Worm (Caenorhabditis elegans) whole organism, young adult: ENCODE results near the gene F07A11.4.

Source experiments
- B0261.1 ChIP-seq: sonication (generic microtip); optimal IDR thresholded peaks from 2 replicates; lab custom pipeline; 2016; ENCODE audit warnings: mild to moderate bottlenecking, missing genetic modification characterization, moderate library complexity, missing compliant biosample characterization
- C06A6.2 ChIP-seq: fragments of 200-800 bp; sonication (Bioruptor generic); conservative IDR thresholded peaks from 2 replicates; pipeline ENCODE4 v1.3.6; 2022; ENCODE audit warnings: missing genetic modification characterization, missing compliant biosample characterization
- D2030.7 ChIP-seq: fragments of 200-800 bp; sonication (Bioruptor generic); IDR thresholded peaks from 2 replicates; pipeline ENCODE4 v1.3.6; 2022; ENCODE audit warnings: missing genetic modification reagents, missing genetic modification characterization, missing compliant biosample characterization
- F33H1.4 ChIP-seq: fragments of 200-800 bp; sonication (Bioruptor generic); IDR thresholded peaks from 2 replicates; pipeline ENCODE4 v1.3.6; 2022; ENCODE audit warnings: missing genetic modification reagents, missing genetic modification characterization, missing compliant biosample characterization
- F49E8.2 ChIP-seq: sonication (generic microtip); optimal IDR thresholded peaks from 3 replicates; lab custom pipeline; 2017; ENCODE audit warnings: missing genetic modification characterization, mild to moderate bottlenecking, missing compliant biosample characterization, antibody characterized with exemption, moderate library complexity; ENCODE audit not compliant: insufficient read depth
- F52B5.7 ChIP-seq: sonication (generic microtip); optimal IDR thresholded peaks from 2 replicates; lab custom pipeline; 2016; ENCODE audit warnings: mild to moderate bottlenecking, missing genetic modification characterization, missing compliant biosample characterization
- Y53G8AR.9 ChIP-seq: fragments of 200-800 bp; sonication (Bioruptor generic); conservative IDR thresholded peaks from 2 replicates; pipeline ENCODE4 v1.3.6; 2022; ENCODE audit warnings: missing genetic modification reagents, missing genetic modification characterization, missing compliant biosample characterization
- aptf-2 ChIP-seq: fragments of 200-800 bp; sonication (Bioruptor generic); conservative IDR thresholded peaks from 2 replicates; pipeline ENCODE4 v1.3.6; 2022; ENCODE audit warnings: missing genetic modification reagents, missing genetic modification characterization, missing compliant biosample characterization
- atf-7 ChIP-seq: sonication (generic microtip); optimal IDR thresholded peaks from 2 replicates; lab custom pipeline; 2017; ENCODE audit warnings: mild to moderate bottlenecking, missing genetic modification characterization, missing compliant biosample characterization
- attf-6 ChIP-seq: fragments of 200-800 bp; sonication (Bioruptor generic); IDR thresholded peaks from 2 replicates; pipeline ENCODE4 v1.3.6; 2022; ENCODE audit warnings: missing genetic modification reagents, missing genetic modification characterization, missing compliant biosample characterization
- bed-1 ChIP-seq: fragments of 200-800 bp; sonication (Bioruptor generic); IDR thresholded peaks from 2 replicates; pipeline ENCODE4 v1.3.6; 2022; ENCODE audit warnings: missing genetic modification reagents, missing genetic modification characterization, missing compliant biosample characterization
- bed-2 ChIP-seq: fragments of 200-800 bp; sonication (Bioruptor generic); IDR thresholded peaks from 2 replicates; pipeline ENCODE4 v1.3.6; 2022; ENCODE audit warnings: missing genetic modification reagents, missing genetic modification characterization, missing compliant biosample characterization
- cebp-2 ChIP-seq: fragments of 200-800 bp; sonication (Bioruptor generic); IDR thresholded peaks from 2 replicates; pipeline ENCODE4 v1.3.6; 2022; ENCODE audit warnings: missing genetic modification characterization, missing compliant biosample characterization
- ceh-79 ChIP-seq: sonication (generic microtip); optimal IDR thresholded peaks from 2 replicates; lab custom pipeline; 2017; ENCODE audit warnings: mild to moderate bottlenecking, missing genetic modification characterization, missing compliant biosample characterization
- ceh-91 ChIP-seq: fragments of 200-800 bp; sonication (Bioruptor generic); IDR thresholded peaks from 2 replicates; pipeline ENCODE4 v1.3.6; 2022; ENCODE audit warnings: missing genetic modification reagents, missing genetic modification characterization, missing compliant biosample characterization
- chd-7 ChIP-seq: sonication (generic microtip); optimal IDR thresholded peaks from 2 replicates; lab custom pipeline; 2016; ENCODE audit warnings: mild to moderate bottlenecking, missing genetic modification characterization, moderate library complexity, missing compliant biosample characterization
- dpl-1 ChIP-seq: fragments of 150-350 bp; optimal IDR thresholded peaks from 2 replicates; lab custom pipeline; 2014; ENCODE audit warnings: missing biosample characterization, missing genetic modification reagents, missing genetic modification characterization
- efl-1 ChIP-seq: fragments of 150-350 bp; optimal IDR thresholded peaks from 2 replicates; lab custom pipeline; 2014; ENCODE audit warnings: missing biosample characterization, missing genetic modification reagents, missing genetic modification characterization
- egl-44 ChIP-seq: fragments of 200-800 bp; sonication (Bioruptor generic); IDR thresholded peaks from 2 replicates; pipeline ENCODE4 v1.3.6; 2022; ENCODE audit warnings: missing genetic modification reagents, missing genetic modification characterization, missing compliant biosample characterization
- him-1 ChIP-seq: sonication (generic microtip); optimal IDR thresholded peaks from 2 replicates; lab custom pipeline; 2016; ENCODE audit warnings: missing genotype, missing genetic modification reagents, missing genetic modification characterization, missing compliant biosample characterization
- lin-40 ChIP-seq: sonication (generic microtip); optimal IDR thresholded peaks from 2 replicates; lab custom pipeline; 2016; ENCODE audit warnings: missing genetic modification characterization, mild to moderate bottlenecking, missing compliant biosample characterization, missing genotype, missing genetic modification reagents
- lin-54 ChIP-seq: fragments of 200-800 bp; sonication (Bioruptor generic); optimal IDR thresholded peaks from 2 replicates; lab custom pipeline; 2018; ENCODE audit warnings: mild to moderate bottlenecking, missing genetic modification characterization, missing compliant biosample characterization
- lsl-1 ChIP-seq: fragments of 200-800 bp; sonication (Bioruptor generic); optimal IDR thresholded peaks from 2 replicates; lab custom pipeline; 2018; ENCODE audit warnings: mild to moderate bottlenecking, missing genetic modification characterization, moderate library complexity, missing compliant biosample characterization
- madf-6 ChIP-seq: fragments of 200-800 bp; sonication (Bioruptor generic); IDR thresholded peaks from 2 replicates; pipeline ENCODE4 v1.3.6; 2022; ENCODE audit warnings: missing genetic modification reagents, missing genetic modification characterization, missing compliant biosample characterization
- mel-28 ChIP-seq: sonication (generic microtip); optimal IDR thresholded peaks from 2 replicates; lab custom pipeline; 2016; ENCODE audit warnings: borderline replicate concordance, mild to moderate bottlenecking, missing genetic modification characterization, missing compliant biosample characterization
- nfya-1 ChIP-seq: sonication (generic microtip); optimal IDR thresholded peaks from 2 replicates; lab custom pipeline; 2017; ENCODE audit warnings: antibody characterized with exemption, missing compliant biosample characterization, missing genetic modification characterization, borderline replicate concordance; ENCODE audit not compliant: insufficient read depth
- nhr-80 ChIP-seq: sonication (generic microtip); optimal IDR thresholded peaks from 2 replicates; lab custom pipeline; 2016; ENCODE audit warnings: missing genetic modification characterization, missing compliant biosample characterization
- rcor-1 ChIP-seq: fragments of 200-800 bp; sonication (Bioruptor generic); IDR thresholded peaks from 2 replicates; pipeline ENCODE4 v1.3.6; 2022; ENCODE audit warnings: missing genetic modification reagents, missing genetic modification characterization, missing compliant biosample characterization
- rec-8 ChIP-seq, 2 experiments: sonication (generic microtip); optimal IDR thresholded peaks; 2 replicates each; lab custom pipeline; 2016; ENCODE audit warnings: mild to moderate bottlenecking in 2 of 2, missing genetic modification characterization in 2 of 2, missing genetic modification reagents in 2 of 2, missing genotype in 2 of 2, missing biosample characterization in 1 of 2, missing compliant biosample characterization in 1 of 2, moderate library complexity in 1 of 2
- xnd-1 ChIP-seq: sonication (generic microtip); optimal IDR thresholded peaks from 2 replicates; lab custom pipeline; 2016; ENCODE audit warnings: missing genotype, missing genetic modification reagents, missing genetic modification characterization, missing compliant biosample characterization

Gene F07A11.4

ce11 chrII:11568670-11569069 lies 32.1 kb upstream of the F07A11.4 start:
- TF ChIP-seq bed-1 (GFP tag; lab: Robert Waterston, UW) (no peak), cebp-2 (GFP tag; lab: Robert Waterston, UW) (no peak), Y53G8AR.9 (GFP tag; lab: Robert Waterston, UW) (no peak), ceh-91 (GFP tag; lab: Robert Waterston, UW) (no peak), chd-7 (tag; lab: Kevin White, UChicago) (no peak), lin-40 (no peak), ceh-79 (tag; lab: Kevin White, UChicago) (no peak), F52B5.7 (tag; lab: Kevin White, UChicago) (no peak), efl-1 (GFP tag; lab: Kevin White, UChicago) (no peak), aptf-2 (no peak), C06A6.2 (no peak), rec-8 (tag; optimal IDR thresholded peaks at IDR 0.05; lab: Kevin White, UChicago) (no peak), nhr-80 (tag; lab: Kevin White, UChicago) (no peak), B0261.1 (no peak)

DNA sequence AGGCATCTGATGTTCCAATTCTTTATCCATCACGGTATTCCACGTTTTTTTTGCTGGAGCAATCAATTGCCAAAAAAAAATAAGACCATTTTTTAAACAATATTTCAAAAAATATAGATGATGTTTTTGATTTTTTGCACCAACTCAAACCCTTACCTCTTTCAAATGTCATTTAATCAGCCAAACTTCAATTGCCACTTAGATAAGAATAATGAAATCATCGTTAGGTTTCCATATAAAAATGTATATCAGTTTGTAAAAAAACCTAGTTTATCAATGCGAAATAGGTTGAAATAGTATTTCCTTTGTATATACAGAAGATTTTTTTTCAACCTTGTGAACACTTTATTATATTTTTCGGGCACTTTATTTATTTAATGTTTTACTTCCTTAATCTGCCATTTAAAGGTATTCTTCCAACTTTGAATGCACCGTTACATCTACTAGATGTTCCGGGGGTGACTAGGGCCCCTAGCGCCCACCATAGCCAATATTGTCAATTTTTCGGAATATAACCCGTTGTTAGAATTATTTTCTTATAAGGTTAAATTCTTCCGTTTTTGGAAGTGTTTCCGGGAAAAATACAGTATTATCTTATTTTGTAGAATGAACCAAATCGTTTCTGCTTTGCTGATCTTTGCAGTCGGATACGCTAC lies 31.5 kb upstream of the F07A11.4 start, which contains the start of the genes F54D5.23 and F54D5.4:
Gene F54D5.23, minus strand, starts transcription at position 75 of the 656 bp plus-strand sequence.
Gene F54D5.4, plus strand, starts transcription at position 606 of the 656 bp plus-strand sequence.
- TF ChIP-seq him-1 (tag; lab: Kevin White, UChicago) (no peak), nhr-80 (tag; lab: Kevin White, UChicago) (peak; percentile 57)

DNA sequence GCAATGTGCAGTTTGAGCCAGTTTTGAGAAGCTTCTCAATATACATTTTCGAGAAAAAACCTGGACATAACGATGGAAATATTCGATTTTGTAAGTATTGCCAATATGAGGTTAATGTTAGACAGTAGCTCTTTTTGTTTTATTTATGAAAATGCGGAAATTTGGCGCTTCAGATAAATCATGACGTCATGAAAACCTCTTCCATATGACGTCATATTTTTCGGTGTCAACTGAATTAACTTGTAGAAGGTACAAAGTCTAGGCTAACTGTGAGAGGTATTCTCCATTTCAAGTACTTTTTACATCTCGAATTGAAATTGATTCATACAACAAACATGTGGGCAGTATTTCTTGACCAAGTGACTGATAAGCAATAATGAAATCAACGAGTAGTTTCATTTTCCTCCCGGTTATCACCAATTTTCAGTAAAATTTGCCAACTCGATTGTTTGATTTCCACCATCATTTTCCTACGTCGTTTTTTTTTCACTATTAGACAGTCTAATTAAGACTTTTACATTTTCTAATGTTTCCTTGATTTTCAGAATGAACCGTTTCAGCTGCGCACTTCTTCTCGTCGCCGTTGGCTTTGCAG lies 29.5 kb upstream of the F07A11.4 start, which contains the start of gene F54D5.3:
Gene F54D5.3, plus strand, starts transcription at position 546 of the 595 bp plus-strand sequence.
- TF ChIP-seq nfya-1 (no peak), atf-7 (tag; lab: Kevin White, UChicago) (peak; percentile 42), nhr-80 (tag; lab: Kevin White, UChicago) (peak; percentile 65), bed-2 (GFP tag; lab: Robert Waterston, UW) (no peak)

DNA sequence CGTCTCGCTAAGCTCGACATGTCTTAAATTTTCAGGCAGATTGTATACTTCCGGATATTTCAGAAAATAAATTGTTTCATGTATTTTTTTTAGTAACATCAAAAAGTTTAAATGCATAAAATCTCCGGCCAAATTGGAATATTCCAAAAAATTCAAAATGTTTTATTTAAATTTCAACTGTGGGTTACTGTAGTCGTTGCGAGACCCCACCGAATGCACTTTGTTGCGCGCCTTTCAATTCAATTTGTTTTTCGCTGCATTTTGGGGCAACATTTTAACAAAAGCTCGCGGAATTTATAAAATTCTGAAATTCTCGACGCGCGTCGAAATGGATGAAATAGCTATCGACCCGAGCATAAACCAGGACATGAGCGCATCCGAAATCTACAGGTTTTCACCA lies 27.9 kb upstream of the F07A11.4 start, which contains the start of gene F54D5.2:
Gene F54D5.2, plus strand, starts transcription at position 237 of the 400 bp plus-strand sequence.
- TF ChIP-seq him-1 (tag; lab: Kevin White, UChicago) (no peak), rcor-1 (GFP tag; lab: Robert Waterston, UW) (no peak), mel-28 (tag; lab: Kevin White, UChicago) (no peak), lsl-1 (peak; percentile 89), F49E8.2 (tag; lab: Kevin White, UChicago) (peak; percentile 32), egl-44 (GFP tag; lab: Robert Waterston, UW) (no peak), attf-6 (GFP tag; lab: Robert Waterston, UW) (no peak), D2030.7 (0 out of 2 replicates have a peak, but pooled peaks have one; percentile 12), lin-54 (GFP tag; lab: Kevin White, UChicago) (peak; percentile 74), xnd-1 (tag; lab: Kevin White, UChicago) (peak; percentile 62), efl-1 (GFP tag; lab: Kevin White, UChicago) (peak; percentile 39), ceh-91 (GFP tag; lab: Robert Waterston, UW) (0 out of 2 replicates have a peak, but pooled peaks have one; percentile 31), F33H1.4 (GFP tag; lab: Robert Waterston, UW) (peak; percentile 84), dpl-1 (GFP tag; lab: Kevin White, UChicago) (peak; percentile 9), madf-6 (peak; percentile 79)
